Fruit fly (Drosophila melanogaster) Kc167 (cell line): ENCODE data around the gene Cyp4e3.

Experiments
- Sin3A ChIP-seq: fragments of >200 bp; optimal IDR thresholded peaks from 2 replicates; lab custom pipeline; 2018; ENCODE audit warnings: missing external identifiers
- ttk ChIP-seq: sonication (Bioruptor generic); optimal IDR thresholded peaks from 2 replicates; lab custom pipeline; 2017; ENCODE audit warnings: missing external identifiers

DNA sequence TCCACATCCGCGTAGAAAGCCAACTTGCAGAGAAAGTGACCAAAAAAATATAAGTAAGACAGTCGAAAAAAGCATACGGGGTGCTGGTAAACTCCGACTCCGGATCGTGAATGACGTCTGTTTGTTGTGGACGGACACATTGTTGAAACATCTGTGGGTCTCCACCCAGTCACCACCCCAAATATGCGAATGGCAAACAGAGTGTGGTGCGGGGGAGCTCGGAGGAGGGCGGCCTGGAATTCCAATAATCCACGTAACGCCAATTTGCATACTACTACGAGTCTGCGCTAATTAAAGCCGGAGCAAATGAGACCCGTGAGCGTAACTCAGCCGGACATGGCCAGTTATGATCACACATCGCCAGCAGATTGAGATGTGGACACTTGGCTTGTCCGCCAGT, 33.3 kb upstream of the Cyp4e3 start:
- TF ChIP-seq Sin3A (lab: Kevin White, UChicago) (no peak), ttk (no peak)
